Fruit fly (Drosophila melanogaster) whole organism, pupa: Measurements from ENCODE around the gene RpS28b.

Experiments
- CG10348 ChIP-seq: fragments of 200-800 bp; sonication (Bioruptor generic); IDR thresholded peaks from 2 replicates; pipeline ENCODE4 v1.3.6; 2022; ENCODE audit warnings: missing biosample characterization, missing genetic modification characterization
- CG12605 ChIP-seq: fragments of 200-800 bp; sonication (Bioruptor generic); IDR thresholded peaks from 2 replicates; pipeline ENCODE4 v1.3.6; 2022; ENCODE audit warnings: missing biosample characterization, missing genetic modification characterization
- CG13204 ChIP-seq: fragments of 200-800 bp; sonication (Bioruptor generic); optimal IDR thresholded peaks from 2 replicates; lab custom pipeline; 2018; ENCODE audit warnings: missing biosample characterization, mild to moderate bottlenecking, missing genetic modification characterization, moderate library complexity
- CG14655 ChIP-seq: fragments of 200-800 bp; sonication (Bioruptor generic); optimal IDR thresholded peaks from 3 replicates; lab custom pipeline; 2017; ENCODE audit warnings: mild to moderate bottlenecking, missing biosample characterization, missing genetic modification reagents, missing genetic modification characterization
- CG15710 ChIP-seq: fragments of 200-800 bp; sonication (Bioruptor generic); optimal IDR thresholded peaks from 2 replicates; lab custom pipeline; 2018; ENCODE audit warnings: missing biosample characterization, mild to moderate bottlenecking, missing genetic modification characterization, moderate library complexity
- CG17806 ChIP-seq: fragments of 200-800 bp; sonication (Bioruptor generic); optimal IDR thresholded peaks from 2 replicates; lab custom pipeline; 2018; ENCODE audit warnings: missing biosample characterization, mild to moderate bottlenecking, missing genetic modification characterization, moderate library complexity
- CG32121 ChIP-seq: fragments of 200-800 bp; sonication (Bioruptor generic); IDR thresholded peaks from 2 replicates; pipeline ENCODE4 v1.3.6; 2022; ENCODE audit warnings: missing biosample characterization, missing genetic modification characterization
- CG34367 ChIP-seq: fragments of 200-800 bp; sonication (Bioruptor generic); optimal IDR thresholded peaks from 2 replicates; lab custom pipeline; 2018; ENCODE audit warnings: missing biosample characterization, mild to moderate bottlenecking, missing genetic modification characterization
- CG4496 ChIP-seq: fragments of 200-800 bp; sonication (Bioruptor generic); IDR thresholded peaks from 3 replicates; pipeline ENCODE4 v1.3.6; 2022; ENCODE audit warnings: missing biosample characterization, missing genetic modification characterization
- CG8159 ChIP-seq: fragments of 200-800 bp; sonication (Bioruptor generic); optimal IDR thresholded peaks from 3 replicates; lab custom pipeline; 2018; ENCODE audit warnings: missing biosample characterization, mild to moderate bottlenecking, missing genetic modification characterization, moderate library complexity
- CG8301 ChIP-seq: fragments of 200-800 bp; sonication (Bioruptor generic); optimal IDR thresholded peaks from 2 replicates; lab custom pipeline; 2018; ENCODE audit warnings: missing biosample characterization, mild to moderate bottlenecking, missing genetic modification characterization
- CG9948 ChIP-seq: fragments of 200-800 bp; sonication (Bioruptor generic); optimal IDR thresholded peaks from 2 replicates; lab custom pipeline; 2018; ENCODE audit warnings: missing biosample characterization, mild to moderate bottlenecking, missing genetic modification characterization, moderate library complexity
- D1 ChIP-seq: fragments of 200-800 bp; sonication (Bioruptor generic); optimal IDR thresholded peaks from 2 replicates; lab custom pipeline; 2018; ENCODE audit warnings: missing biosample characterization, mild to moderate bottlenecking, missing genetic modification characterization, moderate library complexity
- EcR ChIP-seq: fragments of 200-800 bp; sonication (Bioruptor generic); optimal IDR thresholded peaks from 3 replicates; lab custom pipeline; 2019; ENCODE audit warnings: missing biosample characterization, missing genetic modification characterization, mild to moderate bottlenecking, moderate library complexity, missing genetic modification reagents
- Ets98B ChIP-seq: fragments of 200-800 bp; sonication (Bioruptor generic); IDR thresholded peaks from 2 replicates; pipeline ENCODE4 v1.3.6; 2022; ENCODE audit warnings: missing biosample characterization, missing genetic modification characterization
- Pif1A ChIP-seq: fragments of 200-800 bp; sonication (Bioruptor generic); optimal IDR thresholded peaks from 3 replicates; lab custom pipeline; 2016; ENCODE audit warnings: missing biosample characterization, missing genetic modification characterization
- Pif1B ChIP-seq: fragments of 200-800 bp; sonication (Bioruptor generic); optimal IDR thresholded peaks from 3 replicates; lab custom pipeline; 2016; ENCODE audit warnings: missing biosample characterization, missing genetic modification characterization
- Snoo ChIP-seq: fragments of 200-800 bp; sonication (Bioruptor generic); optimal IDR thresholded peaks from 3 replicates; lab custom pipeline; 2017; ENCODE audit warnings: missing biosample characterization, mild to moderate bottlenecking, missing genetic modification characterization, inconsistent platforms
- fd96Ca ChIP-seq: fragments of 200-800 bp; sonication (Bioruptor generic); IDR thresholded peaks from 3 replicates; pipeline ENCODE4 v1.3.6; 2022; ENCODE audit warnings: missing biosample characterization, missing genetic modification characterization
- gl ChIP-seq: fragments of 200-800 bp; sonication (Bioruptor generic); optimal IDR thresholded peaks from 2 replicates; lab custom pipeline; 2018; ENCODE audit warnings: missing biosample characterization, mild to moderate bottlenecking, missing genetic modification characterization
- rn ChIP-seq: fragments of 200-800 bp; sonication (Bioruptor generic); IDR thresholded peaks from 2 replicates; pipeline ENCODE4 v1.3.6; 2022; ENCODE audit warnings: missing biosample characterization, missing genetic modification characterization

Gene RpS28b

dm6 chrX:9554346-9554808 lies at the start of gene RpS28b:
Gene RpS28b (plus strand): TSS chrX:9554623.
- TF ChIP-seq gl (tag; lab: Kevin White, UChicago), result peak; percentile 60
- TF ChIP-seq CG8301 (tag; lab: Kevin White, UChicago), result peak; percentile 20
- no peak for TF ChIP-seq CG13204 (GFP tag; lab: Kevin White, UChicago)
- peak; percentile 7 for TF ChIP-seq CG17806 (tag; lab: Kevin White, UChicago)
- peak; percentile 65 for TF ChIP-seq Pif1B (GFP tag; lab: Kevin White, UChicago)
- TF ChIP-seq fd96Ca, result peak; percentile 73
- peak; percentile 73 for TF ChIP-seq Ets98B (GFP tag; lab: Robert Waterston, UW)
- TF ChIP-seq CG9948 (tag; lab: Kevin White, UChicago), result no peak
- no peak for TF ChIP-seq CG14655 (GFP tag; lab: Kevin White, UChicago)
- no peak for TF ChIP-seq D1
- TF ChIP-seq EcR (GFP tag; lab: Kevin White, UChicago), result peak; percentile 45
- TF ChIP-seq Snoo (tag; lab: Kevin White, UChicago), result peak; percentile 91
- TF ChIP-seq CG34367, result peak; percentile 82
- no peak for TF ChIP-seq CG10348 (GFP tag; lab: Robert Waterston, UW)
- peak; percentile 96 for TF ChIP-seq CG4496 (GFP tag; lab: Robert Waterston, UW)
- TF ChIP-seq CG32121 (GFP tag; lab: Robert Waterston, UW), result peak; percentile 61; the same call in 1 of the 2 replicates
- peak; percentile 69 for TF ChIP-seq rn (GFP tag; lab: Robert Waterston, UW)
- peak; percentile 2 for TF ChIP-seq CG8159 (tag; lab: Kevin White, UChicago)
- TF ChIP-seq CG12605 (GFP tag; lab: Robert Waterston, UW), result peak; percentile 78
- peak; percentile 57 for TF ChIP-seq CG15710 (tag; lab: Kevin White, UChicago)
- TF ChIP-seq Pif1A (GFP tag; lab: Kevin White, UChicago), result no peak

dm6 chrX:9511224-9511623 lies 43.2 kb upstream of the RpS28b start, which contains the start of gene CG34028:
Gene CG34028 (plus strand): TSS chrX:9511524.
- TF ChIP-seq CG17806 (tag; lab: Kevin White, UChicago) (no peak), CG4496 (GFP tag; lab: Robert Waterston, UW) (no peak), D1 (no peak), CG14655 (GFP tag; lab: Kevin White, UChicago) (no peak), rn (GFP tag; lab: Robert Waterston, UW) (no peak)

dm6 chrX:9520175-9520574 lies 34.2 kb upstream of the RpS28b start:
- TF ChIP-seq CG8159 (tag; lab: Kevin White, UChicago), result no peak

- TF ChIP-seq CG15710 (tag; lab: Kevin White, UChicago) (no peak), Pif1A (GFP tag; lab: Kevin White, UChicago) (no peak), Ets98B (GFP tag; lab: Robert Waterston, UW) (no peak), CG9948 (tag; lab: Kevin White, UChicago) (no peak), D1 (no peak), CG8301 (tag; lab: Kevin White, UChicago) (no peak), fd96Ca (no peak), EcR (GFP tag; lab: Kevin White, UChicago) (no peak), CG12605 (GFP tag; lab: Robert Waterston, UW) (no peak), CG8159 (tag; lab: Kevin White, UChicago) (no peak), CG10348 (GFP tag; lab: Robert Waterston, UW) (no peak), CG14655 (GFP tag; lab: Kevin White, UChicago) (no peak)
Measured at dm6 chrX:9523543-9523942, 30.9 kb upstream of the RpS28b start.

dm6 chrX:9531869-9532268 lies 22.6 kb upstream of the RpS28b start:
- TF ChIP-seq CG15710 (tag; lab: Kevin White, UChicago), result peak; percentile 12
- TF ChIP-seq CG8159 (tag; lab: Kevin White, UChicago), result peak; percentile 12
- no peak for TF ChIP-seq Pif1B (GFP tag; lab: Kevin White, UChicago)

- TF ChIP-seq CG12605 (GFP tag; lab: Robert Waterston, UW) (no peak), CG8159 (tag; lab: Kevin White, UChicago) (no peak), CG10348 (GFP tag; lab: Robert Waterston, UW) (no peak), CG34367 (no peak)
Measured at dm6 chrX:9532453-9532852, 22.0 kb upstream of the RpS28b start.

- TF ChIP-seq CG12605 (GFP tag; lab: Robert Waterston, UW), result no peak
- TF ChIP-seq CG17806 (tag; lab: Kevin White, UChicago), result no peak
- no peak for TF ChIP-seq Pif1B (GFP tag; lab: Kevin White, UChicago)
- TF ChIP-seq CG8159 (tag; lab: Kevin White, UChicago), result no peak
- no peak for TF ChIP-seq fd96Ca
- TF ChIP-seq Snoo (tag; lab: Kevin White, UChicago), result no peak
- no peak for TF ChIP-seq CG14655 (GFP tag; lab: Kevin White, UChicago)
- TF ChIP-seq CG8301 (tag; lab: Kevin White, UChicago), result no peak
- TF ChIP-seq CG15710 (tag; lab: Kevin White, UChicago), result no peak
- TF ChIP-seq CG4496 (GFP tag; lab: Robert Waterston, UW), result no peak
- no peak for TF ChIP-seq EcR (GFP tag; lab: Kevin White, UChicago)
Measured at dm6 chrX:9533518-9533917, 20.9 kb upstream of the RpS28b start, which contains the start of gene CG34026. Gene CG34026 (plus strand): TSS chrX:9533818.
